Fruit fly (Drosophila melanogaster) whole organism, embryonic: ENCODE results near the gene ZIPIC.
A peak's percentile ranks its signal among the peaks of the same experiment; 100 is the strongest.

ENCODE experiments used
- Atf3 ChIP-seq: fragments of 200-800 bp; sonication (Bioruptor generic); optimal IDR thresholded peaks from 3 replicates; lab custom pipeline; 2016; ENCODE audit warnings: missing biosample characterization, missing genetic modification characterization
- CG10267 ChIP-seq: fragments of 200-800 bp; sonication (Bioruptor generic); optimal IDR thresholded peaks from 2 replicates; lab custom pipeline; 2018; ENCODE audit warnings: missing biosample characterization, mild to moderate bottlenecking, missing genetic modification characterization, moderate library complexity
- CG10959 ChIP-seq: fragments of 200-800 bp; sonication (Bioruptor generic); IDR thresholded peaks from 2 replicates; pipeline ENCODE4 v1.3.6; 2022; ENCODE audit warnings: missing biosample characterization, missing genetic modification characterization
- CG10979 ChIP-seq: fragments of 200-800 bp; sonication (Bioruptor generic); optimal IDR thresholded peaks from 2 replicates; lab custom pipeline; 2018; ENCODE audit warnings: missing biosample characterization, mild to moderate bottlenecking, missing genetic modification characterization, moderate library complexity
- CG12155 ChIP-seq: fragments of 200-800 bp; sonication (Bioruptor generic); optimal IDR thresholded peaks from 3 replicates; lab custom pipeline; 2016; ENCODE audit warnings: missing biosample characterization, missing genetic modification characterization
- CG13424 ChIP-seq: fragments of 200-800 bp; sonication (Bioruptor generic); optimal IDR thresholded peaks from 2 replicates; lab custom pipeline; 2019; ENCODE audit warnings: missing biosample characterization, mild to moderate bottlenecking, missing genetic modification characterization, moderate library complexity
- CG15601 ChIP-seq: fragments of 200-800 bp; sonication (Bioruptor generic); optimal IDR thresholded peaks from 3 replicates; lab custom pipeline; 2019; ENCODE audit warnings: missing biosample characterization, mild to moderate bottlenecking, missing genetic modification characterization, moderate library complexity
- CG17385 ChIP-seq: fragments of 200-800 bp; sonication (Bioruptor generic); optimal IDR thresholded peaks from 3 replicates; lab custom pipeline; 2018; ENCODE audit warnings: missing biosample characterization, mild to moderate bottlenecking, missing genetic modification characterization
- CG18262 ChIP-seq: fragments of 200-800 bp; optimal IDR thresholded peaks from 3 replicates; lab custom pipeline; 2019; ENCODE audit warnings: missing biosample characterization, mild to moderate bottlenecking, missing genetic modification characterization, moderate library complexity
- CG18619 ChIP-seq: fragments of 200-800 bp; sonication (Bioruptor generic); optimal IDR thresholded peaks from 3 replicates; lab custom pipeline; 2017; ENCODE audit warnings: missing biosample characterization, mild to moderate bottlenecking, missing genetic modification characterization
- CG2129 ChIP-seq: fragments of 200-800 bp; sonication (Bioruptor generic); IDR thresholded peaks from 2 replicates; pipeline ENCODE4 v1.3.6; 2022; ENCODE audit warnings: missing biosample characterization, missing genetic modification characterization; ENCODE audit not compliant: partially characterized antibody
- CG30020 ChIP-seq: fragments of 200-800 bp; optimal IDR thresholded peaks from 2 replicates; lab custom pipeline; 2019; ENCODE audit warnings: missing biosample characterization, mild to moderate bottlenecking, missing genetic modification characterization, moderate library complexity
- CG31441 ChIP-seq: fragments of 200-800 bp; sonication (Bioruptor generic); IDR thresholded peaks from 2 replicates; pipeline ENCODE4 v1.3.6; 2022; ENCODE audit warnings: missing biosample characterization, missing genetic modification characterization
- CG33213 ChIP-seq: fragments of 200-800 bp; sonication (Bioruptor generic); optimal IDR thresholded peaks from 3 replicates; lab custom pipeline; 2016; ENCODE audit warnings: missing biosample characterization, missing genetic modification characterization
- CG34224 ChIP-seq: fragments of 200-800 bp; sonication (Bioruptor generic); IDR thresholded peaks from 3 replicates; pipeline ENCODE4 v1.3.6; 2022; ENCODE audit warnings: missing biosample characterization, missing genetic modification characterization; ENCODE audit not compliant: partially characterized antibody
- CG34422 ChIP-seq: fragments of 200-800 bp; sonication (Bioruptor generic); IDR thresholded peaks from 3 replicates; pipeline ENCODE4 v1.3.6; 2022; ENCODE audit warnings: missing biosample characterization, missing genetic modification characterization
- CG3726 ChIP-seq: fragments of 200-800 bp; sonication (Bioruptor generic); IDR thresholded peaks from 3 replicates; pipeline ENCODE4, ENCODE4 v1.3.6; 2022; ENCODE audit warnings: missing biosample characterization, missing genetic modification characterization
- CG3847 ChIP-seq: fragments of 200-800 bp; sonication (Bioruptor generic); IDR thresholded peaks from 2 replicates; pipeline ENCODE4 v1.3.6; 2022; ENCODE audit warnings: missing biosample characterization, missing genetic modification characterization
- CG7372 ChIP-seq: fragments of 200-800 bp; sonication (Bioruptor generic); IDR thresholded peaks from 2 replicates; pipeline ENCODE4 v1.3.6; 2022; ENCODE audit warnings: missing biosample characterization, missing genetic modification characterization
- CG7786 ChIP-seq: fragments of 200-800 bp; sonication (Bioruptor generic); optimal IDR thresholded peaks from 2 replicates; lab custom pipeline; 2016; ENCODE audit warnings: missing biosample characterization, missing genetic modification characterization
- CG9727 ChIP-seq: fragments of 200-800 bp; sonication (Bioruptor generic); optimal IDR thresholded peaks from 3 replicates; lab custom pipeline; 2017; ENCODE audit warnings: missing biosample characterization, mild to moderate bottlenecking, missing genetic modification characterization
- CHES-1-like ChIP-seq: fragments of 200-800 bp; sonication (Bioruptor generic); optimal IDR thresholded peaks from 2 replicates; lab custom pipeline; 2016; ENCODE audit warnings: missing biosample characterization, missing genetic modification characterization
- Dip3 ChIP-seq: fragments of 200-800 bp; sonication (Bioruptor generic); optimal IDR thresholded peaks from 3 replicates; lab custom pipeline; 2016; ENCODE audit warnings: missing biosample characterization, missing genetic modification characterization
- Dref ChIP-seq: fragments of 200-800 bp; sonication (Bioruptor generic); IDR thresholded peaks from 2 replicates; pipeline ENCODE4 v1.3.6; 2022; ENCODE audit warnings: missing biosample characterization, missing genetic modification characterization
- HLH3B ChIP-seq: fragments of 200-800 bp; sonication (Bioruptor generic); IDR thresholded peaks from 2 replicates; pipeline ENCODE4 v1.3.6; 2022; ENCODE audit warnings: missing biosample characterization, missing genetic modification characterization
- Hand ChIP-seq: fragments of 200-800 bp; sonication (Bioruptor generic); optimal IDR thresholded peaks from 2 replicates; lab custom pipeline; 2017; ENCODE audit warnings: mild to moderate bottlenecking, missing biosample characterization, missing genetic modification reagents, missing genetic modification characterization
- HmgZ ChIP-seq: fragments of 200-800 bp; sonication (Bioruptor generic); optimal IDR thresholded peaks from 2 replicates; lab custom pipeline; 2018; ENCODE audit warnings: missing biosample characterization, mild to moderate bottlenecking, missing genetic modification characterization
- Mad ChIP-seq: fragments of 200-800 bp; sonication (Bioruptor generic); optimal IDR thresholded peaks from 2 replicates; lab custom pipeline; 2016; ENCODE audit warnings: missing biosample characterization, missing genetic modification characterization
- Meics ChIP-seq: fragments of 200-800 bp; sonication (Bioruptor generic); optimal IDR thresholded peaks from 2 replicates; lab custom pipeline; 2017; ENCODE audit warnings: missing biosample characterization, mild to moderate bottlenecking, missing genetic modification characterization
- Optix ChIP-seq: fragments of 200-800 bp; sonication (Bioruptor generic); IDR thresholded peaks from 3 replicates; pipeline ENCODE4 v1.3.6; 2022; ENCODE audit warnings: missing biosample characterization, missing genetic modification characterization
- Pdp1 ChIP-seq, 2 experiments: fragments of 200-800 bp; sonication (Bioruptor generic); optimal IDR thresholded peaks; 3 replicates each; lab custom pipeline; 2016; ENCODE audit warnings: missing biosample characterization in 2 of 2, missing genetic modification characterization in 2 of 2, mild to moderate bottlenecking in 1 of 2, moderate library complexity in 1 of 2
- abd-A ChIP-seq: fragments of 200-800 bp; sonication (Bioruptor generic); optimal IDR thresholded peaks from 3 replicates; lab custom pipeline; 2019; ENCODE audit warnings: missing biosample characterization, mild to moderate bottlenecking, missing genetic modification characterization, moderate library complexity
- amos ChIP-seq: fragments of 200-800 bp; sonication (Bioruptor generic); IDR thresholded peaks from 2 replicates; pipeline ENCODE4 v1.3.6; 2022; ENCODE audit warnings: missing biosample characterization, missing genetic modification characterization; ENCODE audit not compliant: partially characterized antibody
- chinmo ChIP-seq: fragments of 200-800 bp; sonication (Bioruptor generic); IDR thresholded peaks from 4 replicates; pipeline ENCODE4 v1.3.6; 2022; ENCODE audit warnings: missing biosample characterization, missing genetic modification characterization; ENCODE audit not compliant: partially characterized antibody
- dmrt99B ChIP-seq: fragments of 200-800 bp; sonication (Bioruptor generic); optimal IDR thresholded peaks from 2 replicates; lab custom pipeline; 2018; ENCODE audit warnings: missing biosample characterization, mild to moderate bottlenecking, missing genetic modification characterization, moderate library complexity
- dysf ChIP-seq: fragments of 200-800 bp; sonication (Bioruptor generic); IDR thresholded peaks from 3 replicates; pipeline ENCODE4 v1.3.6; 2022; ENCODE audit warnings: missing biosample characterization, missing genetic modification characterization
- esg ChIP-seq: fragments of 200-800 bp; sonication (Bioruptor generic); conservative IDR thresholded peaks from 2 replicates; pipeline ENCODE4 v1.3.6; 2022; ENCODE audit warnings: missing biosample characterization, missing genetic modification characterization
- insv ChIP-seq, 2 experiments: fragments of 200-800 bp; sonication (Bioruptor generic); optimal IDR thresholded peaks; 3 replicates each; lab custom pipeline; 2016 to 2018; ENCODE audit warnings: missing biosample characterization in 2 of 2, missing genetic modification characterization in 2 of 2
- inv ChIP-seq: fragments of 200-800 bp; sonication (Bioruptor generic); IDR thresholded peaks from 2 replicates; pipeline ENCODE4 v1.3.6; 2022; ENCODE audit warnings: missing biosample characterization, missing genetic modification characterization; ENCODE audit not compliant: partially characterized antibody
- knrl ChIP-seq: fragments of 200-800 bp; sonication (Bioruptor generic); IDR thresholded peaks from 3 replicates; pipeline ENCODE4 v1.3.6; 2022; ENCODE audit warnings: missing biosample characterization, missing genetic modification characterization; ENCODE audit not compliant: partially characterized antibody
- mam ChIP-seq: fragments of 200-800 bp; sonication (Bioruptor generic); optimal IDR thresholded peaks from 3 replicates; lab custom pipeline; 2016; ENCODE audit warnings: missing biosample characterization, missing genetic modification characterization
- phol ChIP-seq: fragments of 200-800 bp; sonication (Bioruptor generic); optimal IDR thresholded peaks from 3 replicates; lab custom pipeline; 2018; ENCODE audit warnings: missing biosample characterization, mild to moderate bottlenecking, missing genetic modification characterization, moderate library complexity
- pita ChIP-seq: fragments of 200-800 bp; sonication (Bioruptor generic); optimal IDR thresholded peaks from 2 replicates; lab custom pipeline; 2017; ENCODE audit warnings: missing biosample characterization, mild to moderate bottlenecking, missing genetic modification characterization
- ranshi ChIP-seq: fragments of 200-800 bp; sonication (Bioruptor generic); IDR thresholded peaks from 2 replicates; pipeline ENCODE4 v1.3.6; 2022; ENCODE audit warnings: missing biosample characterization, missing genetic modification characterization
- sens ChIP-seq: fragments of 200-800 bp; sonication (Bioruptor generic); peaks from one replicate; lab custom pipeline; 2016; ENCODE audit warnings: missing biosample characterization, missing genetic modification characterization
- so ChIP-seq: fragments of 200-800 bp; sonication (Bioruptor generic); IDR thresholded peaks from 3 replicates; pipeline ENCODE4 v1.3.6; 2022; ENCODE audit warnings: missing biosample characterization, missing genetic modification characterization
- trh ChIP-seq: fragments of 200-800 bp; sonication (Bioruptor generic); optimal IDR thresholded peaks from 2 replicates; lab custom pipeline; 2016; ENCODE audit warnings: missing biosample characterization, missing genetic modification characterization
- unpg ChIP-seq: fragments of 200-800 bp; sonication (Bioruptor generic); optimal IDR thresholded peaks from 3 replicates; lab custom pipeline; 2018; ENCODE audit warnings: missing biosample characterization, mild to moderate bottlenecking, missing genetic modification characterization, moderate library complexity
- vnd ChIP-seq: fragments of 200-800 bp; sonication (Bioruptor generic); IDR thresholded peaks from 3 replicates; pipeline ENCODE4 v1.3.6; 2022; ENCODE audit warnings: missing biosample characterization, missing genetic modification characterization; ENCODE audit not compliant: partially characterized antibody
- zen2 ChIP-seq: fragments of 200-800 bp; sonication (Bioruptor generic); IDR thresholded peaks from 3 replicates; pipeline ENCODE4 v1.3.6; 2022; ENCODE audit warnings: missing biosample characterization, missing genetic modification characterization; ENCODE audit not compliant: partially characterized antibody

The ZIPIC gene

dm6 chr3R:30004648-30005047 lies 32.0 kb downstream of the ZIPIC start, which contains the start of the genes Nlp and Nph (continued):
- TF ChIP-seq knrl (GFP tag; lab: Robert Waterston, UW) (peak; percentile 88), CG7786 (peak; percentile 7), CG15601 (peak; percentile 5), CG12155 (GFP tag; lab: Kevin White, UChicago) (peak; percentile 47), insv (GFP tag; optimal IDR thresholded peaks at IDR 0.05; lab: Kevin White, UChicago) (peak in 1 of 2 experiments; percentile 9), Dip3 (peak; percentile 15), Hand (GFP tag; lab: Kevin White, UChicago) (no peak), CG31441 (GFP tag; lab: Robert Waterston, UW) (no peak), CG17385 (peak; percentile 5), HmgZ (tag; lab: Kevin White, UChicago) (peak; percentile 69), Atf3 (GFP tag; lab: Kevin White, UChicago) (no peak), Dref (GFP tag; lab: Robert Waterston, UW) (peak; percentile 71), unpg (GFP tag; lab: Kevin White, UChicago) (peak; percentile 16), CG34224 (peak; percentile 92), zen2 (GFP tag; lab: Robert Waterston, UW) (peak; percentile 85; the same call in 2 of the 3 replicates), so (GFP tag; lab: Robert Waterston, UW) (no peak), CG13424 (tag; lab: Kevin White, UChicago) (peak; percentile 15), CHES-1-like (peak; percentile 40), trh (no peak), CG3847 (GFP tag; lab: Robert Waterston, UW) (0 out of 2 replicates have a peak, but pooled peaks have one; percentile 53), abd-A (tag; lab: Kevin White, UChicago) (no peak), CG3726 (GFP tag; lab: Robert Waterston, UW) (no peak), mam (GFP tag; lab: Kevin White, UChicago) (peak; percentile 36), CG2129 (GFP tag; lab: Robert Waterston, UW) (peak; percentile 69), Meics (GFP tag; lab: Kevin White, UChicago) (peak; percentile 74), dysf (peak; percentile 22; the same call in 1 of the 3 replicates), Optix (GFP tag; lab: Robert Waterston, UW) (no peak), CG10959 (GFP tag; lab: Robert Waterston, UW) (no peak), vnd (GFP tag; lab: Robert Waterston, UW) (peak; percentile 75; the same call in 2 of the 3 replicates), CG10267 (tag; lab: Kevin White, UChicago) (peak; percentile 63), chinmo (GFP tag; lab: Robert Waterston, UW) (peak; percentile 74; the same call in 1 of the 4 replicates), CG30020 (tag; lab: Kevin White, UChicago) (peak; percentile 38), esg (GFP tag; lab: Robert Waterston, UW) (no peak), inv (GFP tag; lab: Robert Waterston, UW) (peak; percentile 70), CG18619 (no peak), phol (tag; lab: Kevin White, UChicago) (peak; percentile 92), CG7372 (GFP tag; lab: Robert Waterston, UW) (0 out of 2 replicates have a peak, but pooled peaks have one; percentile 35), Pdp1 (GFP tag; optimal IDR thresholded peaks at IDR 0.05; lab: Kevin White, UChicago) (peak; percentile 11 to 19), pita (GFP tag; lab: Kevin White, UChicago) (no peak), Mad (peak; percentile 41), ranshi (GFP tag; lab: Robert Waterston, UW) (no peak), HLH3B (GFP tag; lab: Robert Waterston, UW) (no peak), amos (peak; percentile 76), dmrt99B (tag; lab: Kevin White, UChicago) (no peak), CG18262 (peak; percentile 32), CG34422 (peak; percentile 51; the same call in 1 of the 3 replicates), CG33213 (GFP tag; lab: Kevin White, UChicago) (peak; percentile 19), CG9727 (GFP tag; lab: Kevin White, UChicago) (no peak), CG10979 (peak; percentile 15), sens (GFP tag; lab: Kevin White, UChicago) (peak; percentile 80)
